Worm (Caenorhabditis elegans) whole organism, mixed stage, embryonic: ENCODE measurements around the gene fos-1.
A peak's percentile ranks its signal among the peaks of the same experiment; 100 is the strongest.

Source experiments
- bed-3 ChIP-seq: fragments of 200-800 bp; sonication (Bioruptor generic); optimal IDR thresholded peaks from 3 replicates; lab custom pipeline; 2018; ENCODE audit warnings: mild to moderate bottlenecking, missing genetic modification characterization, moderate library complexity, missing compliant biosample characterization
- blmp-1 ChIP-seq: fragments of 150-350 bp; optimal IDR thresholded peaks from 2 replicates; lab custom pipeline; 2014; ENCODE audit warnings: missing biosample characterization, missing genetic modification characterization
- ceh-39 ChIP-seq: fragments of 150-350 bp; optimal IDR thresholded peaks from 2 replicates; lab custom pipeline; 2014; ENCODE audit warnings: missing biosample characterization, missing genetic modification characterization
- ces-1 ChIP-seq: fragments of 150-350 bp; optimal IDR thresholded peaks from 2 replicates; lab custom pipeline; 2014; ENCODE audit warnings: missing biosample characterization, missing genetic modification reagents, missing genetic modification characterization
- cnd-1 ChIP-seq: fragments of 200-800 bp; sonication (Bioruptor generic); optimal IDR thresholded peaks from 2 replicates; lab custom pipeline; 2018; ENCODE audit warnings: mild to moderate bottlenecking, missing genetic modification characterization, missing compliant biosample characterization
- drap-1 ChIP-seq: fragments of 200-800 bp; sonication (Bioruptor generic); optimal IDR thresholded peaks from 3 replicates; lab custom pipeline; 2018; ENCODE audit warnings: mild to moderate bottlenecking, missing genetic modification characterization, missing compliant biosample characterization
- flh-1 ChIP-seq: fragments of 200-800 bp; sonication (Bioruptor generic); optimal IDR thresholded peaks from 2 replicates; lab custom pipeline; 2018; ENCODE audit warnings: mild to moderate bottlenecking, missing genetic modification characterization, moderate library complexity, missing compliant biosample characterization
- ham-2 ChIP-seq: fragments of 200-800 bp; sonication (Bioruptor generic); optimal IDR thresholded peaks from 2 replicates; lab custom pipeline; 2018; ENCODE audit warnings: mild to moderate bottlenecking, missing genetic modification characterization, missing compliant biosample characterization
- hlh-1 ChIP-seq: fragments of 150-350 bp; optimal IDR thresholded peaks from 2 replicates; lab custom pipeline; 2014; ENCODE audit warnings: missing biosample characterization, missing genetic modification reagents, missing genetic modification characterization
- lin-13 ChIP-seq: fragments of 150-350 bp; optimal IDR thresholded peaks from 2 replicates; lab custom pipeline; 2014; ENCODE audit warnings: missing biosample characterization, missing genetic modification characterization
- lin-32 ChIP-seq: fragments of 200-800 bp; sonication (Bioruptor generic); optimal IDR thresholded peaks from 2 replicates; lab custom pipeline; 2018; ENCODE audit warnings: mild to moderate bottlenecking, missing genetic modification characterization, missing compliant biosample characterization
- lsy-2 ChIP-seq: fragments of 150-350 bp; optimal IDR thresholded peaks from 2 replicates; lab custom pipeline; 2014; ENCODE audit warnings: missing biosample characterization, missing genetic modification characterization
- mab-5 ChIP-seq: fragments of 150-350 bp; optimal IDR thresholded peaks from 2 replicates; lab custom pipeline; 2014; ENCODE audit warnings: missing biosample characterization, missing genetic modification characterization
- mep-1 ChIP-seq: fragments of 150-350 bp; optimal IDR thresholded peaks from 2 replicates; lab custom pipeline; 2017; ENCODE audit warnings: missing biosample characterization, missing genetic modification reagents, missing genetic modification characterization, inconsistent platforms
- mls-2 ChIP-seq: sonication (generic microtip); optimal IDR thresholded peaks from 2 replicates; lab custom pipeline; 2016; ENCODE audit warnings: mild to moderate bottlenecking, missing genetic modification characterization, moderate library complexity, missing compliant biosample characterization
- nhr-12 ChIP-seq: fragments of 150-350 bp; optimal IDR thresholded peaks from 2 replicates; lab custom pipeline; 2014; ENCODE audit warnings: missing biosample characterization, missing genetic modification characterization
- nhr-2 ChIP-seq: fragments of 150-350 bp; optimal IDR thresholded peaks from 2 replicates; lab custom pipeline; 2014; ENCODE audit warnings: missing biosample characterization, missing genetic modification characterization
- nhr-237 ChIP-seq: fragments of 150-350 bp; optimal IDR thresholded peaks from 2 replicates; lab custom pipeline; 2014; ENCODE audit warnings: missing biosample characterization, missing genetic modification characterization
- nhr-28 ChIP-seq: fragments of 150-350 bp; optimal IDR thresholded peaks from 2 replicates; lab custom pipeline; 2014; ENCODE audit warnings: missing biosample characterization, missing genetic modification characterization
- nhr-76 ChIP-seq: sonication (generic microtip); optimal IDR thresholded peaks from 2 replicates; lab custom pipeline; 2017; ENCODE audit warnings: missing biosample characterization, missing genetic modification characterization
- pha-4 ChIP-seq: fragments of 150-350 bp; optimal IDR thresholded peaks from 2 replicates; lab custom pipeline; 2018; ENCODE audit warnings: missing biosample characterization, missing genetic modification reagents, missing genetic modification characterization
- sem-2 ChIP-seq: fragments of 200-800 bp; sonication (Bioruptor generic); optimal IDR thresholded peaks from 2 replicates; lab custom pipeline; 2018; ENCODE audit warnings: mild to moderate bottlenecking, missing genetic modification characterization, missing compliant biosample characterization
- snpc-4 ChIP-seq: fragments of 150-350 bp; optimal IDR thresholded peaks from 2 replicates; lab custom pipeline; 2014; ENCODE audit warnings: missing biosample characterization, missing genetic modification characterization
- sptf-1 ChIP-seq: sonication (generic microtip); optimal IDR thresholded peaks from 2 replicates; lab custom pipeline; 2017; ENCODE audit warnings: mild to moderate bottlenecking, missing genetic modification characterization, moderate library complexity, missing compliant biosample characterization
- unc-120 ChIP-seq: sonication (generic microtip); optimal IDR thresholded peaks from 2 replicates; lab custom pipeline; 2017; ENCODE audit warnings: missing genetic modification characterization, missing compliant biosample characterization; ENCODE audit not compliant: poor library complexity, severe bottlenecking
- unc-39 ChIP-seq: fragments of 150-350 bp; optimal IDR thresholded peaks from 2 replicates; lab custom pipeline; 2014; ENCODE audit warnings: missing biosample characterization, missing genetic modification characterization
- unc-62 ChIP-seq: fragments of 150-350 bp; optimal IDR thresholded peaks from 2 replicates; lab custom pipeline; 2014; ENCODE audit warnings: missing biosample characterization, missing genetic modification reagents, missing genetic modification characterization
- ztf-11 ChIP-seq: fragments of 150-350 bp; optimal IDR thresholded peaks from 2 replicates; lab custom pipeline; 2014; ENCODE audit warnings: missing biosample characterization, missing genetic modification characterization

The fos-1 gene

ce11 chrV:6003301-6003700 is at the start of gene fos-1:
fos-1 (plus strand) TSS chrV:6003601.
- TF ChIP-seq unc-62 (no peak), hlh-1 (no peak), ceh-39 (no peak), mab-5 (no peak), drap-1 (GFP tag; lab: Kevin White, UChicago) (no peak), nhr-28 (tag; lab: Kevin White, UChicago) (no peak), snpc-4 (tag; lab: Kevin White, UChicago) (no peak), mls-2 (tag; lab: Kevin White, UChicago) (no peak)

ce11 chrV:5954747-5955146 is 48.7 kb upstream of the fos-1 start, which contains the start of gene M03F8.6:
M03F8.6 (minus strand) TSS chrV:5954847.
- TF ChIP-seq nhr-2 (tag; lab: Kevin White, UChicago) (no peak), ces-1 (GFP tag; lab: Kevin White, UChicago) (no peak), sptf-1 (no peak), lin-13 (tag; lab: Kevin White, UChicago) (no peak), mab-5 (no peak), nhr-12 (no peak), flh-1 (no peak), snpc-4 (tag; lab: Kevin White, UChicago) (no peak), unc-39 (tag; lab: Kevin White, UChicago) (no peak), lin-32 (no peak), unc-62 (no peak), blmp-1 (tag; lab: Kevin White, UChicago) (no peak), cnd-1 (no peak), ham-2 (GFP tag; lab: Kevin White, UChicago) (no peak), ztf-11 (tag; lab: Kevin White, UChicago) (no peak)

- TF ChIP-seq ces-1 (GFP tag; lab: Kevin White, UChicago) = peak; percentile 69
- no peak for TF ChIP-seq lin-32
- no peak for TF ChIP-seq drap-1 (GFP tag; lab: Kevin White, UChicago)
Measured at ce11 chrV:5955627-5956026, 47.8 kb upstream of the fos-1 start.

DNA sequence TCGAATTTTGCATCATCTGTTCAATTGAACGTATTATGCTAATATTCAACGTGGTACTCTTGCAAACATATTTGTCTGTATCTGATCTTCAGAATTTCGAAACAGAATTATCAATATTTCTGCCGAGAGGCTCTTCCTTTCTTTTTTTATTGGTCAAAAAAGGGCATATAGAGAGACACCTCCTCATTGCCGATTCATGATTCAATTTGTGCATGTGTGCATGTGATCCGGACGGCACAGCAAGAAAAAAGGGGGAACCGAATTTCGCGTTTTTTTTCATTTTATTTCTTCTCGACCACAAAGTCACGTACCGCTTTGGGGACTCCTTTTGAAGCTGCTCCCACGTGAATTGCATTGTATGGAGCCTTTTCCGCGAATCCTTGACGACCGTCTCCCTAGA is 41.9 kb upstream of the fos-1 start, which contains the start of gene mcp-1:
Gene mcp-1 (plus strand): TSS at position 292 of the 400 bp plus-strand sequence.
- TF ChIP-seq cnd-1 (no peak), blmp-1 (tag; lab: Kevin White, UChicago) (no peak), bed-3 (GFP tag; lab: Kevin White, UChicago) (no peak), sem-2 (GFP tag; lab: Kevin White, UChicago) (no peak)

ce11 chrV:5963092-5963491 is 40.3 kb upstream of the fos-1 start:
- TF ChIP-seq ces-1 (GFP tag; lab: Kevin White, UChicago) = peak; percentile 71
- TF ChIP-seq nhr-28 (tag; lab: Kevin White, UChicago) = no peak

ce11 chrV:5963696-5964095 is 39.7 kb upstream of the fos-1 start, which contains the start of gene pcm-1:
pcm-1 (minus strand) TSS chrV:5963882.
- no peak for TF ChIP-seq nhr-237 (tag; lab: Kevin White, UChicago)
- TF ChIP-seq ham-2 (GFP tag; lab: Kevin White, UChicago) = no peak
- TF ChIP-seq ces-1 (GFP tag; lab: Kevin White, UChicago) = peak; percentile 47
- no peak for TF ChIP-seq nhr-76

DNA sequence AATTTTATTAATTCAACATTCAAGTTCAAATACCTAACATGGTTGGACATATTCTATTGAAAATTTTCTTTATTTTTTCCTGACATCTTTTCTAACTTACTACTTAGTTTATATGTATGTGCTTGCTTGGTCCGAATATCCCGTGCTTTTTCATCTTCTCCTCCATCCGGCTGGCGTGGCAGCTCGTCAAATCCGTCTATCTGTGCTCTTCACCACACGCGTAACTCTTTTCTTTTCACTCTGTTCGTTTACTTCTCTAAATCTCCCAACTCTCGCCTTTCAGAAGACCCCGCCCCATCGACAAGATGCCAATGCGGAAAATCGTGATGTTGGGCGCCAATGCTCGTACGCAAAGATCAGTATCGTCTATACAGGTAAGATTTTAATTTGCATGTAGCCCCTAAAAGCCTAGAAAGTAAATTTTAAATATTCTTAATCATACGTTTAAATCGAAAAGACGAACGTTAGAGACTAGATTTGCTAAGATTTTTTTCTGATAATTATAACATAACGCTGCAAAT is 38.7 kb upstream of the fos-1 start:
- TF ChIP-seq unc-120 (tag; lab: Kevin White, UChicago) (peak; percentile 52), ceh-39 (no peak), unc-62 (peak; percentile 49)

DNA sequence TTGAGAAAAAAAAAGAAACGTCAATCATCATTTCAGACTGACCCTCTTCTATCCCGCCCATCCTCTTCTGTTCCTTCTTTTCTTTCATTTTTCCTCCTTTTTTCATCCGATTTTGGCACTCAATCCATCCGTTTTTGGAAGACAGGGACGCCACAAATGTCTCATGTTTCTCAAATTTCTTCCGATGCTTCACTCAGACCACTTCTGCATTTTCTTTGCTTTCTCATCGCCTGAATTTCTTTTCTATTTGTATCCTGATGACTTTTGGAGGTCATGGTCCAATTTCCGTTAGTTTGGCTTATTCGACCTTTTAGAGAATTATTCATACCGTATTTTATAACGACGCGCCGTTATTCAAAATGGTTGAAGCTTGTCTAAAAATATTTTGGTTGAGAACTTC is 30.8 kb upstream of the fos-1 start:
- no peak for TF ChIP-seq pha-4
- TF ChIP-seq unc-62 = no peak
- TF ChIP-seq ztf-11 (tag; lab: Kevin White, UChicago) = no peak
- TF ChIP-seq ham-2 (GFP tag; lab: Kevin White, UChicago) = no peak
- TF ChIP-seq mls-2 (tag; lab: Kevin White, UChicago) = no peak
- no peak for TF ChIP-seq lsy-2
- no peak for TF ChIP-seq flh-1
- TF ChIP-seq cnd-1 = no peak
- no peak for TF ChIP-seq bed-3 (GFP tag; lab: Kevin White, UChicago)
- TF ChIP-seq unc-120 (tag; lab: Kevin White, UChicago) = no peak
- no peak for TF ChIP-seq mep-1 (tag; lab: Kevin White, UChicago)
- TF ChIP-seq nhr-76 = no peak
